Worm (Caenorhabditis elegans) whole organism, L2 larva: Measurements from ENCODE around the gene Y32G9A.3.

ENCODE experiments used
- ZK546.5 ChIP-seq: sonication (generic microtip); optimal IDR thresholded peaks from 2 replicates; lab custom pipeline; 2017; ENCODE audit warnings: missing biosample characterization, missing genetic modification characterization
- ama-1 ChIP-seq: fragments of 150-350 bp; optimal IDR thresholded peaks from 2 replicates; lab custom pipeline; 2018; ENCODE audit warnings: inconsistent platforms
- egl-27 ChIP-seq: sonication (generic microtip); optimal IDR thresholded peaks from 3 replicates; lab custom pipeline; 2017; ENCODE audit warnings: missing biosample characterization, missing genetic modification reagents, missing genetic modification characterization
- lin-11 ChIP-seq: fragments of 150-350 bp; sonication (generic microtip); optimal IDR thresholded peaks from 2 replicates; lab custom pipeline; 2014; ENCODE audit warnings: missing biosample characterization, missing genetic modification characterization, inconsistent platforms, mixed read lengths
- lin-39 ChIP-seq: fragments of 150-350 bp; optimal IDR thresholded peaks from 2 replicates; lab custom pipeline; 2014; ENCODE audit warnings: missing biosample characterization, missing genetic modification reagents, missing genetic modification characterization
- lsy-2 ChIP-seq, 2 experiments: fragments of 150-350 bp in 1 of 2; sonication (generic microtip) in 1 of 2; optimal IDR thresholded peaks; 2 replicates each; lab custom pipeline; 2014 to 2017; ENCODE audit warnings: missing biosample characterization in 2 of 2, missing genetic modification characterization in 2 of 2
- nhr-77 ChIP-seq: fragments of 150-350 bp; optimal IDR thresholded peaks from 2 replicates; lab custom pipeline; 2014; ENCODE audit warnings: missing biosample characterization, missing genetic modification characterization
- skn-1 ChIP-seq: sonication (generic microtip); optimal IDR thresholded peaks from 2 replicates; lab custom pipeline; 2017; ENCODE audit warnings: missing biosample characterization, missing genetic modification characterization
- unc-62 ChIP-seq: fragments of 150-350 bp; optimal IDR thresholded peaks from 2 replicates; lab custom pipeline; 2014; ENCODE audit warnings: missing biosample characterization, missing genetic modification reagents, missing genetic modification characterization
- ztf-1 ChIP-seq: fragments of 200-800 bp; sonication (Bioruptor generic); conservative IDR thresholded peaks from 2 replicates; pipeline ENCODE4 v1.3.6; 2022; ENCODE audit warnings: missing genetic modification characterization, missing compliant biosample characterization
- ztf-11 ChIP-seq: sonication (generic microtip); optimal IDR thresholded peaks from 2 replicates; lab custom pipeline; 2017; ENCODE audit warnings: missing biosample characterization, missing genetic modification characterization
- ztf-4 ChIP-seq: fragments of 150-350 bp; optimal IDR thresholded peaks from 2 replicates; lab custom pipeline; 2014; ENCODE audit warnings: missing biosample characterization, missing genetic modification characterization

ce11 chrV:1928473-1928872 is 17.3 kb downstream of the Y32G9A.3 start:
- no peak for TF ChIP-seq nhr-77 (tag; lab: Kevin White, UChicago)
- TF ChIP-seq lsy-2 (tag; optimal IDR thresholded peaks at IDR 0.05; lab: Kevin White, UChicago) = no peak
- no peak for TF ChIP-seq ZK546.5 (tag; lab: Kevin White, UChicago)
- no peak for TF ChIP-seq lin-39 (tag; lab: Kevin White, UChicago)
- TF ChIP-seq unc-62 = no peak
- no peak for TF ChIP-seq egl-27
- no peak for TF ChIP-seq ztf-4 (tag; lab: Kevin White, UChicago)
- no peak for TF ChIP-seq ztf-11 (tag; lab: Kevin White, UChicago)
- no peak for TF ChIP-seq skn-1 (tag; lab: Kevin White, UChicago)
- no peak for TF ChIP-seq ztf-1 (GFP tag; lab: Robert Waterston, UW)
- no peak for TF ChIP-seq ama-1 (lab: Kevin White, UChicago)
- TF ChIP-seq lin-11 (tag; lab: Kevin White, UChicago) = no peak
